Worm (Caenorhabditis elegans): ENCODE measurements around the gene F38A6.4.

DNA sequence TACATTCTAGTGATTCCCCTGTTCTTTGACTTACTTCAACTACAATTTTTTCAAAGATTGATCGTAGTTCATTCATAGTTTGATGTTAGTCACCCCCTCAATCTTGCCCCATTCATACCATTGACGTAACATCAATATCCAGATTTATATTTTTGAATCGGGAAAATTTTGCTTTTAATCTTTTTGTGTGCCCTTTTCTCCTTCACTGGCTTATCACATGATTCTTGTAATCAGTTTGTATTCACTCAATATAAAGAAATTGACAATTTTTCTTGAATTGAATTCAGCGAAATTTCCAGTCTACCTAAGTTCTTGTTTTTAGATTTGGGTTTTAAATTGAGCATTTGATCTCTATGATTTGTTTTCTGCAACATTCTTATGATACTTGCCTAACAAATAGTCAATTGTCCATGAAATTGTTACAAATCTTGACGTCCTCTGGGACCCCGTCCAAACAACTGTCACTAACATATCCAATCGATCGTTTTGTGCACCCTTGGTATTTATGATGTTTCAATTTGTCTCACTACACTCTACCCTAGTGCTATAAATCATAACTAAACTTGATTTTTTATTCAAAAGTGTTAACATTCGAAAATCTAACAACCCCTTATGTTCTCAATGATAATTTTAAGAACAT, 4.7 kb upstream of the F38A6.4 start:
- TF ChIP-seq dve-1 (tag; optimal IDR thresholded peaks at IDR 0.05) = no peak
- TF ChIP-seq dmd-4 (tag; optimal IDR thresholded peaks at IDR 0.05; ENCODE audit: borderline replicate concordance) = no peak
- TF ChIP-seq mec-3 (tag; optimal IDR thresholded peaks at IDR 0.05; ENCODE audit: borderline replicate concordance) = no peak
- peak; percentile 70 for TF ChIP-seq unc-55 (GFP tag; optimal IDR thresholded peaks at IDR 0.05)
- no peak for TF ChIP-seq fkh-6 (tag; optimal IDR thresholded peaks at IDR 0.05)
- TF ChIP-seq ceh-30 (tag; optimal IDR thresholded peaks at IDR 0.05) = no peak
